Fruit fly (Drosophila melanogaster): Measurements from ENCODE around the gene Rpp30.

dm6 chr2L:248592-248991 is 3.6 kb downstream of the Rpp30 start:
- no peak for TF ChIP-seq ttk (optimal IDR thresholded peaks at IDR 0.05)
- TF ChIP-seq Myc (optimal IDR thresholded peaks at IDR 0.05), result no peak
- no peak for TF ChIP-seq insv (optimal IDR thresholded peaks at IDR 0.05)

Data from Kc167 (cell line).